Worm (Caenorhabditis elegans) whole organism, late embryonic: Measurements from ENCODE around the gene egl-44.

Source experiments
- ama-1 ChIP-seq: fragments of 150-350 bp; optimal IDR thresholded peaks from 2 replicates; lab custom pipeline; 2014
- ceh-34 ChIP-seq: sonication (generic microtip); optimal IDR thresholded peaks from 2 replicates; lab custom pipeline; 2016; ENCODE audit warnings: mild to moderate bottlenecking, missing genetic modification characterization, missing compliant biosample characterization
- ceh-6 ChIP-seq: fragments of 200-800 bp; sonication (Bioruptor generic); optimal IDR thresholded peaks from 2 replicates; lab custom pipeline; 2018; ENCODE audit warnings: mild to moderate bottlenecking, missing genetic modification characterization, missing compliant biosample characterization
- elt-2 ChIP-seq: sonication (generic microtip); optimal IDR thresholded peaks from 2 replicates; lab custom pipeline; 2016; ENCODE audit warnings: missing genetic modification reagents, missing genetic modification characterization, missing compliant biosample characterization
- hlh-8 ChIP-seq: sonication (generic microtip); optimal IDR thresholded peaks from 2 replicates; lab custom pipeline; 2016; ENCODE audit warnings: missing genotype, missing genetic modification characterization, missing compliant biosample characterization
- lim-6 ChIP-seq: sonication (generic microtip); optimal IDR thresholded peaks from 2 replicates; lab custom pipeline; 2016; ENCODE audit warnings: missing genetic modification characterization, missing compliant biosample characterization
- nfya-1 ChIP-seq: sonication (generic microtip); optimal IDR thresholded peaks from 2 replicates; lab custom pipeline; 2017; ENCODE audit warnings: missing genetic modification characterization, mild to moderate bottlenecking, missing compliant biosample characterization, antibody characterized with exemption, moderate library complexity
- nhr-11 ChIP-seq: fragments of 150-350 bp; optimal IDR thresholded peaks from 2 replicates; lab custom pipeline; 2014; ENCODE audit warnings: missing biosample characterization, missing genetic modification characterization
- pag-3 ChIP-seq: sonication (generic microtip); optimal IDR thresholded peaks from 2 replicates; lab custom pipeline; 2016; ENCODE audit warnings: missing compliant biosample characterization, missing genetic modification characterization, borderline replicate concordance
- tbx-2 ChIP-seq: sonication (generic microtip); optimal IDR thresholded peaks from 2 replicates; lab custom pipeline; 2016; ENCODE audit warnings: missing genetic modification characterization, missing compliant biosample characterization
- unc-3 ChIP-seq, 2 experiments: fragments of 200-800 bp in 1 of 2; sonication (Bioruptor generic) in 1 of 2; sonication (generic microtip) in 1 of 2; conservative IDR thresholded peaks in 1 of 2; optimal IDR thresholded peaks in 1 of 2; 2 replicates each; pipeline versions ENCODE4 v1.3.6 to Lab custom; 2016 to 2022; ENCODE audit warnings: missing compliant biosample characterization in 2 of 2, missing genetic modification characterization in 2 of 2, missing genetic modification reagents in 1 of 2

DNA sequence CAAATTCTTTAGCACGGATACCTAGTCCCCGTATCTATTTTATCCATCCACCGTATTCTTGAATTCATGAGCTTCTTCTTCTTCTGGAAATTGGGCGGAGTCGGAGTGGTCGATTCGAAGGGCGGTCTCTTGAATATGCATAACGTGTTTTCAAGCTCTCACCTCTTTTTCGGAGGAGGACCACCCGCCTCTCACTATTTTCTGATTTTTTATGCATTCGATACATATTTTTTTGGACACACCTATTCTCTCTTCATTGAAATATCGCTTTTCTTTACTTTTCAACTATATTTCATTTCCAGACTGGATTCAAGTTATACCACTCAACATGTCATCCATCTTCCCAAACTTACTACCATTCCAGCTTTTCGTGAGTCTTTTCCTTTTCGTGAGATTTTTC is at the start of gene egl-44:
- no peak for TF ChIP-seq lim-6 (tag; lab: Kevin White, UChicago)
- no peak for TF ChIP-seq pag-3 (tag; lab: Kevin White, UChicago)
- no peak for TF ChIP-seq ceh-6 (GFP tag; lab: Kevin White, UChicago)
- no peak for TF ChIP-seq nfya-1 (tag; lab: Kevin White, UChicago)
- TF ChIP-seq hlh-8 = no peak
- no peak for TF ChIP-seq tbx-2 (tag; lab: Kevin White, UChicago)
- TF ChIP-seq nhr-11 = no peak
- TF ChIP-seq elt-2 (tag; lab: Kevin White, UChicago) = no peak
- TF ChIP-seq ceh-34 (tag; lab: Kevin White, UChicago) = no peak
- no peak for TF ChIP-seq ama-1 (lab: Kevin White, UChicago)
- no peak for TF ChIP-seq unc-3 (GFP tag; conservative IDR thresholded peaks at IDR 0.05; lab: Robert Waterston, UW)
- TF ChIP-seq unc-3 (tag; optimal IDR thresholded peaks at IDR 0.05; lab: Kevin White, UChicago) = no peak
